Fruit fly (Drosophila melanogaster) S2 (cell line): ENCODE data around the gene RNF220.

ENCODE experiments used
- CG8478 ChIP-seq: fragments of >200 bp; optimal IDR thresholded peaks from 2 replicates; lab custom pipeline; 2018
- CTCF ChIP-seq, 2 experiments: fragments of >200 bp; optimal IDR thresholded peaks; 2 replicates each; lab custom pipeline; 2018

DNA sequence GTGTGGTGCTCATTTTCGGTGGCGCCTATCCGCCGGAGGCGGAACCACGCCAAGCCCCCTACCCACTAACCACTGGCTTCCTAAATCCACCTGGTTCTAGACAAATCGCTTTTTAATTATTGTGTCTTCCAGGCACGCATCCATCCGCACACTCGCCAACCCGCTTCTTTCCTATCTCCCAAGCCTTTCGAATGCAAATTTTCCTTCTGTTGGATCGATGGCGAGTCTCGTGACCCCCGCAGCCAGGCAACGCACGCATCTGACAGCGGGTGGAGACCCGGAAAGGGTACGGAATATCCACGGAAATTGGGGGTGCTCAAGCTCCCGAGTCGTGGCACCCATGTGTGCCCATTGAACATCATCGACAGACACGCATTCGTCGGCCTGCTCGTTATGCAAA is 19.0 kb downstream of the RNF220 start, which contains the start of gene CG13842:
- no peak for TF ChIP-seq CG8478
- no peak for TF ChIP-seq CTCF (optimal IDR thresholded peaks at IDR 0.05; lab: Kevin White, UChicago)
